Fruit fly (Drosophila melanogaster) whole organism, embryonic: ENCODE data around the gene CG13000.

Source experiments
- BtbVII ChIP-seq: fragments of 200-800 bp; sonication (Bioruptor generic); optimal IDR thresholded peaks from 3 replicates; lab custom pipeline; 2017; ENCODE audit warnings: missing biosample characterization, mild to moderate bottlenecking, missing genetic modification characterization
- CG10321 ChIP-seq: fragments of 200-800 bp; sonication (Bioruptor generic); IDR thresholded peaks from 2 replicates; pipeline ENCODE4 v1.3.6; 2022; ENCODE audit warnings: missing biosample characterization, missing genetic modification characterization
- CG11085 ChIP-seq: fragments of 200-800 bp; sonication (Bioruptor generic); IDR thresholded peaks from 2 replicates; pipeline ENCODE4 v1.3.6; 2022; ENCODE audit warnings: missing biosample characterization, missing genetic modification characterization
- CG11456 ChIP-seq: fragments of 200-800 bp; sonication (Bioruptor generic); IDR thresholded peaks from 3 replicates; pipeline ENCODE4 v1.3.6; 2022; ENCODE audit warnings: missing biosample characterization, missing genetic modification characterization
- CG11504 ChIP-seq: fragments of 200-800 bp; sonication (Bioruptor generic); optimal IDR thresholded peaks from 3 replicates; lab custom pipeline; 2019; ENCODE audit warnings: missing biosample characterization, mild to moderate bottlenecking, missing genetic modification characterization, moderate library complexity
- CG12155 ChIP-seq: fragments of 200-800 bp; sonication (Bioruptor generic); optimal IDR thresholded peaks from 3 replicates; lab custom pipeline; 2016; ENCODE audit warnings: missing biosample characterization, missing genetic modification characterization
- CG12219 ChIP-seq: fragments of 200-800 bp; sonication (Bioruptor generic); optimal IDR thresholded peaks from 3 replicates; lab custom pipeline; 2018; ENCODE audit warnings: missing biosample characterization, mild to moderate bottlenecking, missing genetic modification characterization
- CG12299 ChIP-seq: fragments of 200-800 bp; sonication (Bioruptor generic); optimal IDR thresholded peaks from 2 replicates; lab custom pipeline; 2018; ENCODE audit warnings: missing biosample characterization, mild to moderate bottlenecking, missing genetic modification characterization
- CG1529 ChIP-seq: fragments of 200-800 bp; sonication (Bioruptor generic); optimal IDR thresholded peaks from 3 replicates; lab custom pipeline; 2018; ENCODE audit warnings: missing biosample characterization, missing genetic modification characterization
- CG30403 ChIP-seq: fragments of 200-800 bp; sonication (Bioruptor generic); optimal IDR thresholded peaks from 3 replicates; lab custom pipeline; 2016; ENCODE audit warnings: missing biosample characterization, missing genetic modification characterization
- CG4282 ChIP-seq: fragments of 200-800 bp; sonication (Bioruptor generic); optimal IDR thresholded peaks from 2 replicates; lab custom pipeline; 2016; ENCODE audit warnings: missing biosample characterization, missing genetic modification characterization
- CG4328 ChIP-seq: fragments of 200-800 bp; sonication (Bioruptor generic); optimal IDR thresholded peaks from 3 replicates; lab custom pipeline; 2017; ENCODE audit warnings: missing biosample characterization, missing genetic modification reagents, missing genetic modification characterization
- CG4854 ChIP-seq: fragments of 200-800 bp; sonication (Bioruptor generic); optimal IDR thresholded peaks from 2 replicates; lab custom pipeline; 2016; ENCODE audit warnings: missing biosample characterization, missing genetic modification characterization, inconsistent platforms
- CG5953 ChIP-seq: fragments of 200-800 bp; sonication (Bioruptor generic); IDR thresholded peaks from 2 replicates; pipeline ENCODE4 v1.3.6; 2022; ENCODE audit warnings: missing biosample characterization, missing genetic modification characterization
- CG7928 ChIP-seq: fragments of 200-800 bp; sonication (Bioruptor generic); optimal IDR thresholded peaks from 2 replicates; lab custom pipeline; 2017; ENCODE audit warnings: missing biosample characterization, mild to moderate bottlenecking, missing genetic modification characterization
- CG8281 ChIP-seq: fragments of 200-800 bp; sonication (Bioruptor generic); optimal IDR thresholded peaks from 2 replicates; lab custom pipeline; 2018; ENCODE audit warnings: missing biosample characterization, mild to moderate bottlenecking, missing genetic modification characterization, moderate library complexity
- CG8478 ChIP-seq: fragments of >200 bp; optimal IDR thresholded peaks from 2 replicates; lab custom pipeline; 2018
- CG9609 ChIP-seq: fragments of 200-800 bp; sonication (Bioruptor generic); optimal IDR thresholded peaks from 3 replicates; lab custom pipeline; 2016; ENCODE audit warnings: missing biosample characterization, missing genetic modification characterization
- CG9797 ChIP-seq: fragments of 200-800 bp; sonication (Bioruptor generic); optimal IDR thresholded peaks from 3 replicates; lab custom pipeline; 2018; ENCODE audit warnings: missing biosample characterization, mild to moderate bottlenecking, missing genetic modification characterization
- CTCF ChIP-seq: fragments of 200-800 bp; sonication (Bioruptor generic); optimal IDR thresholded peaks from 2 replicates; lab custom pipeline; 2017; ENCODE audit warnings: missing biosample characterization, mild to moderate bottlenecking, missing genetic modification characterization, moderate library complexity
- Chrac-16 ChIP-seq: fragments of 200-800 bp; sonication (Bioruptor generic); optimal IDR thresholded peaks from 3 replicates; lab custom pipeline; 2016; ENCODE audit warnings: missing biosample characterization, missing genetic modification characterization
- CoRest ChIP-seq: fragments of 200-800 bp; sonication (Bioruptor generic); optimal IDR thresholded peaks from 3 replicates; lab custom pipeline; 2018; ENCODE audit warnings: missing biosample characterization, mild to moderate bottlenecking, missing genetic modification characterization, moderate library complexity
- D19A ChIP-seq: fragments of 200-800 bp; optimal IDR thresholded peaks from 3 replicates; lab custom pipeline; 2019; ENCODE audit warnings: missing biosample characterization, mild to moderate bottlenecking, missing genetic modification characterization, moderate library complexity
- Deaf1 ChIP-seq: fragments of 200-800 bp; optimal IDR thresholded peaks from 3 replicates; lab custom pipeline; 2019; ENCODE audit warnings: missing biosample characterization, mild to moderate bottlenecking, missing genetic modification characterization, moderate library complexity
- E2f1 ChIP-seq: fragments of 200-800 bp; sonication (Bioruptor generic); IDR thresholded peaks from 2 replicates; pipeline ENCODE4 v1.3.6; 2022; ENCODE audit warnings: missing biosample characterization, missing genetic modification characterization
- Fer1 ChIP-seq: fragments of 200-800 bp; sonication (Bioruptor generic); optimal IDR thresholded peaks from 2 replicates; lab custom pipeline; 2017; ENCODE audit warnings: missing biosample characterization, mild to moderate bottlenecking, missing genetic modification characterization
- HmgZ ChIP-seq: fragments of 200-800 bp; sonication (Bioruptor generic); optimal IDR thresholded peaks from 2 replicates; lab custom pipeline; 2018; ENCODE audit warnings: missing biosample characterization, mild to moderate bottlenecking, missing genetic modification characterization
- Mes4 ChIP-seq: fragments of 200-800 bp; sonication (Bioruptor generic); optimal IDR thresholded peaks from 2 replicates; lab custom pipeline; 2016; ENCODE audit warnings: missing biosample characterization, missing genetic modification characterization
- NfI ChIP-seq: fragments of 200-800 bp; sonication (Bioruptor generic); optimal IDR thresholded peaks from 3 replicates; lab custom pipeline; 2018; ENCODE audit warnings: missing biosample characterization, mild to moderate bottlenecking, missing genetic modification characterization, moderate library complexity
- Oaz ChIP-seq: fragments of 200-800 bp; sonication (Bioruptor generic); IDR thresholded peaks from 2 replicates; pipeline ENCODE4 v1.3.6; 2022; ENCODE audit warnings: missing biosample characterization, missing genetic modification characterization
- Pdp1 ChIP-seq, 2 experiments: fragments of 200-800 bp; sonication (Bioruptor generic); optimal IDR thresholded peaks; 3 replicates each; lab custom pipeline; 2016; ENCODE audit warnings: missing biosample characterization in 2 of 2, missing genetic modification characterization in 2 of 2, mild to moderate bottlenecking in 1 of 2, moderate library complexity in 1 of 2
- aop ChIP-seq: fragments of 200-800 bp; sonication (Bioruptor generic); IDR thresholded peaks from 2 replicates; pipeline ENCODE4 v1.3.6; 2022; ENCODE audit warnings: missing biosample characterization, missing genetic modification characterization
- bab2 ChIP-seq: fragments of 200-800 bp; sonication (Bioruptor generic); optimal IDR thresholded peaks from 2 replicates; lab custom pipeline; 2016; ENCODE audit warnings: missing biosample characterization, missing genetic modification characterization
- dimm ChIP-seq: fragments of 200-800 bp; sonication (Bioruptor generic); IDR thresholded peaks from 2 replicates; pipeline ENCODE4 v1.3.6; 2022; ENCODE audit warnings: missing biosample characterization, missing genetic modification characterization
- ems ChIP-seq: fragments of 200-800 bp; sonication (Bioruptor generic); optimal IDR thresholded peaks from 3 replicates; lab custom pipeline; 2016; ENCODE audit warnings: missing biosample characterization, missing genetic modification characterization
- hth ChIP-seq: fragments of >200 bp; optimal IDR thresholded peaks from 2 replicates; lab custom pipeline; 2017; ENCODE audit warnings: inconsistent platforms
- jigr1 ChIP-seq: fragments of 200-800 bp; sonication (Bioruptor generic); IDR thresholded peaks from 3 replicates; pipeline ENCODE4 v1.3.6; 2022; ENCODE audit warnings: missing biosample characterization, missing genetic modification characterization
- nmo ChIP-seq: fragments of 200-800 bp; sonication (Bioruptor generic); optimal IDR thresholded peaks from 2 replicates; lab custom pipeline; 2018; ENCODE audit warnings: missing biosample characterization, mild to moderate bottlenecking, missing genetic modification characterization, moderate library complexity
- odd ChIP-seq: fragments of 200-800 bp; sonication (Bioruptor generic); optimal IDR thresholded peaks from 2 replicates; lab custom pipeline; 2017; ENCODE audit warnings: missing biosample characterization, mild to moderate bottlenecking, missing genetic modification characterization
- rib ChIP-seq: fragments of 200-800 bp; sonication (Bioruptor generic); IDR thresholded peaks from 2 replicates; pipeline ENCODE4 v1.3.6; 2022; ENCODE audit warnings: missing biosample characterization, missing genetic modification characterization
- sd ChIP-seq: fragments of 200-800 bp; sonication (Bioruptor generic); optimal IDR thresholded peaks from 3 replicates; lab custom pipeline; 2018; ENCODE audit warnings: missing biosample characterization, mild to moderate bottlenecking, missing genetic modification characterization, moderate library complexity
- sens-2 ChIP-seq: fragments of 200-800 bp; sonication (Bioruptor generic); IDR thresholded peaks from 2 replicates; pipeline ENCODE4 v1.3.6; 2022; ENCODE audit warnings: missing biosample characterization, missing genetic modification characterization
- slbo ChIP-seq: fragments of 200-800 bp; sonication (Bioruptor generic); IDR thresholded peaks from 2 replicates; pipeline ENCODE4 v1.3.6; 2022; ENCODE audit warnings: missing biosample characterization, missing genetic modification characterization
- slou ChIP-seq: fragments of 200-800 bp; sonication (Bioruptor generic); optimal IDR thresholded peaks from 3 replicates; lab custom pipeline; 2016; ENCODE audit warnings: missing biosample characterization, missing genetic modification characterization
- sob ChIP-seq: fragments of 200-800 bp; sonication (Bioruptor generic); IDR thresholded peaks from 2 replicates; pipeline ENCODE4 v1.3.6; 2022; ENCODE audit warnings: missing biosample characterization, missing genetic modification characterization
- tgo ChIP-seq: fragments of 200-800 bp; sonication (Bioruptor generic); IDR thresholded peaks from 3 replicates; pipeline ENCODE4 v1.3.6; 2022; ENCODE audit warnings: missing biosample characterization, missing genetic modification characterization
- tin ChIP-seq: fragments of 200-800 bp; sonication (Bioruptor generic); optimal IDR thresholded peaks from 3 replicates; lab custom pipeline; 2016; ENCODE audit warnings: missing biosample characterization, missing genetic modification characterization
- tup ChIP-seq: fragments of 200-800 bp; sonication (Bioruptor generic); optimal IDR thresholded peaks from 2 replicates; lab custom pipeline; 2016; ENCODE audit warnings: missing biosample characterization, mild to moderate bottlenecking, missing genetic modification characterization, moderate library complexity
- unc-4 ChIP-seq: fragments of 200-800 bp; sonication (Bioruptor generic); IDR thresholded peaks from 2 replicates; pipeline ENCODE4 v1.3.6; 2022; ENCODE audit warnings: missing biosample characterization, missing genetic modification characterization; ENCODE audit not compliant: partially characterized antibody
- unpg ChIP-seq: fragments of 200-800 bp; sonication (Bioruptor generic); optimal IDR thresholded peaks from 3 replicates; lab custom pipeline; 2018; ENCODE audit warnings: missing biosample characterization, mild to moderate bottlenecking, missing genetic modification characterization, moderate library complexity
- z ChIP-seq: fragments of 200-800 bp; sonication (Bioruptor generic); IDR thresholded peaks from 3 replicates; pipeline ENCODE4 v1.3.6; 2022; ENCODE audit warnings: missing biosample characterization, missing genetic modification characterization

CG13000 gene

DNA sequence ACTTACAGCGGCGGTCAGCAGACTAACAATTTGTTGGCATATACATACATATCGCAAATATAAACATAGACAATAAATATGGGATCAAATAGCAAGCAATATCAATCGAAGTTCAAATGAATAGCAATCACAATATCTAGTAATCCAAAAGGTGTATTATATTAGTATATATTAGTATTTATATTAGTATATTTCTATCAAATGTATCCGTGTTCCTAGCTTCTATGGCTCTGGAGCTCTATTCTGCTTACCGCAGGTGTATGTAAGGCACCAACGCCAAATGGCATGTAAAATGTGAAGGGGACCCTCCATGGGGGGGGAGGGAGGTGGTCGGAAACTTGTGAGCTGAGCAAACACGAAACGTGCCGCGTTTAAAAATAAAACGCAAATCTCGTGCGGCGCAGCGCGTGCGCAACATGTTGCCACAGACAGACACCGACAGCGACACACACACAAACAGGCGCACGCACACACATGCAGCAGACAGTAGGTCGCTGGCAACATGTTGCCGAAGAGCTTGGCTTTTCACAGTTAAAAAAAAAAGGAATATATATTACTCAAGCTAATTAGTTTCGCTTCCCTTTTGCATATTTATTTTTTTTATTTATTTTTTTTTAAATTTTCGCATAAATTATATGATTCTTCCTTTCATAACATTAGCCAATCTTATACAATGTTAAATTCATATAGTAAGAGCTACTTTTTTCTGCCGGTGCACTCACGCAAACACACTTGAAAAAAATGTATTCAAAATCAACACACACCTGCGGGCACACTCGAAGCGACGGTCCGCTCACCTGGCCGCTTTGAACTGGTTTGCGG lies 17.6 kb downstream of the CG13000 start (continued):
- TF ChIP-seq HmgZ (tag; lab: Kevin White, UChicago) = peak; percentile 39
- TF ChIP-seq unc-4 = no peak
- TF ChIP-seq CG4282 (GFP tag; lab: Kevin White, UChicago) = no peak
- TF ChIP-seq D19A (tag; lab: Kevin White, UChicago) = peak; percentile 48
- TF ChIP-seq CG9797 = no peak
- TF ChIP-seq ems (GFP tag; lab: Kevin White, UChicago) = no peak
- peak; percentile 38 for TF ChIP-seq NfI
- peak; percentile 25 to 30 for TF ChIP-seq Pdp1 (GFP tag; optimal IDR thresholded peaks at IDR 0.05; lab: Kevin White, UChicago)
- peak; percentile 68 for TF ChIP-seq slbo (GFP tag; lab: Robert Waterston, UW)
- TF ChIP-seq BtbVII (GFP tag; lab: Kevin White, UChicago) = peak; percentile 42
- TF ChIP-seq CG4854 = no peak
- TF ChIP-seq CG12219 = peak; percentile 27
- TF ChIP-seq Mes4 (GFP tag; lab: Kevin White, UChicago) = no peak
- TF ChIP-seq aop (GFP tag; lab: Robert Waterston, UW) = no peak
- no peak for TF ChIP-seq CG8478
- TF ChIP-seq odd (GFP tag; lab: Kevin White, UChicago) = peak; percentile 39
- TF ChIP-seq jigr1 (GFP tag; lab: Robert Waterston, UW) = peak; percentile 42; the same call in 2 of the 3 replicates
- TF ChIP-seq CG12155 = peak; percentile 28
- peak; percentile 67 for TF ChIP-seq unpg (GFP tag; lab: Kevin White, UChicago)
- TF ChIP-seq CG4328 (GFP tag; lab: Kevin White, UChicago) = peak; percentile 17
- TF ChIP-seq slou (GFP tag; lab: Kevin White, UChicago) = peak; percentile 52
- TF ChIP-seq tup = no peak
- TF ChIP-seq CoRest = peak; percentile 48
- peak; percentile 42 for TF ChIP-seq CG12299
- TF ChIP-seq Deaf1 (tag; lab: Kevin White, UChicago) = peak; percentile 21
- TF ChIP-seq E2f1 (GFP tag; lab: Robert Waterston, UW) = peak; percentile 62
- no peak for TF ChIP-seq sens-2 (GFP tag; lab: Robert Waterston, UW)
- no peak for TF ChIP-seq dimm (GFP tag; lab: Robert Waterston, UW)
- TF ChIP-seq Oaz (GFP tag; lab: Robert Waterston, UW) = peak; percentile 55; the same call in 1 of the 2 replicates
- no peak for TF ChIP-seq CG9609
- TF ChIP-seq Fer1 (GFP tag; lab: Kevin White, UChicago) = peak; percentile 68
- TF ChIP-seq CTCF = no peak
- peak; percentile 68 for TF ChIP-seq tin (GFP tag; lab: Kevin White, UChicago)
- TF ChIP-seq Chrac-16 (GFP tag; lab: Kevin White, UChicago) = peak; percentile 47
- TF ChIP-seq CG11504 = peak; percentile 100
- TF ChIP-seq hth (lab: Kevin White, UChicago) = no peak
- TF ChIP-seq CG1529 (GFP tag; lab: Kevin White, UChicago) = no peak
- TF ChIP-seq CG5953 (GFP tag; lab: Robert Waterston, UW) = peak; percentile 63; the same call in 1 of the 2 replicates
- no peak; the same call in none of the 2 replicates for TF ChIP-seq sob
- peak; percentile 33 for TF ChIP-seq sd (tag; lab: Kevin White, UChicago)
- TF ChIP-seq CG10321 (GFP tag; lab: Robert Waterston, UW) = no peak
- peak; percentile 72 for TF ChIP-seq nmo (GFP tag; lab: Kevin White, UChicago)
- peak; percentile 71 for TF ChIP-seq CG30403
- TF ChIP-seq CG8281 = peak; percentile 24
- 0 out of 2 replicates have a peak, but pooled peaks have one; percentile 24 for TF ChIP-seq CG11085
- no peak for TF ChIP-seq rib (GFP tag; lab: Robert Waterston, UW)
- peak; percentile 11 for TF ChIP-seq CG7928 (GFP tag; lab: Kevin White, UChicago)
- TF ChIP-seq tgo (GFP tag; lab: Robert Waterston, UW) = peak; percentile 74
- peak; percentile 40 for TF ChIP-seq bab2 (GFP tag; lab: Kevin White, UChicago)
- peak; percentile 75; the same call in 2 of the 3 replicates for TF ChIP-seq CG11456 (GFP tag; lab: Robert Waterston, UW)
- no peak for TF ChIP-seq z (GFP tag; lab: Robert Waterston, UW)
